Worm (Caenorhabditis elegans) whole organism, mixed stage, embryonic: ENCODE results near the gene C16C10.13.

Experiments
- ces-1 ChIP-seq: fragments of 150-350 bp; optimal IDR thresholded peaks from 2 replicates; lab custom pipeline; 2014; ENCODE audit warnings: missing biosample characterization, missing genetic modification reagents, missing genetic modification characterization
- elt-1 ChIP-seq: sonication (generic microtip); optimal IDR thresholded peaks from 2 replicates; lab custom pipeline; 2017; ENCODE audit warnings: missing genetic modification characterization, mild to moderate bottlenecking, missing compliant biosample characterization, antibody characterized with exemption, moderate library complexity, borderline replicate concordance; ENCODE audit not compliant: insufficient read depth
- lin-13 ChIP-seq: fragments of 150-350 bp; optimal IDR thresholded peaks from 2 replicates; lab custom pipeline; 2014; ENCODE audit warnings: missing biosample characterization, missing genetic modification characterization
- mab-5 ChIP-seq: fragments of 150-350 bp; optimal IDR thresholded peaks from 2 replicates; lab custom pipeline; 2014; ENCODE audit warnings: missing biosample characterization, missing genetic modification characterization
- nhr-12 ChIP-seq: fragments of 150-350 bp; optimal IDR thresholded peaks from 2 replicates; lab custom pipeline; 2014; ENCODE audit warnings: missing biosample characterization, missing genetic modification characterization
- nhr-237 ChIP-seq: fragments of 150-350 bp; optimal IDR thresholded peaks from 2 replicates; lab custom pipeline; 2014; ENCODE audit warnings: missing biosample characterization, missing genetic modification characterization
- sptf-1 ChIP-seq: sonication (generic microtip); optimal IDR thresholded peaks from 2 replicates; lab custom pipeline; 2017; ENCODE audit warnings: mild to moderate bottlenecking, missing genetic modification characterization, moderate library complexity, missing compliant biosample characterization
- unc-39 ChIP-seq: fragments of 150-350 bp; optimal IDR thresholded peaks from 2 replicates; lab custom pipeline; 2014; ENCODE audit warnings: missing biosample characterization, missing genetic modification characterization

DNA sequence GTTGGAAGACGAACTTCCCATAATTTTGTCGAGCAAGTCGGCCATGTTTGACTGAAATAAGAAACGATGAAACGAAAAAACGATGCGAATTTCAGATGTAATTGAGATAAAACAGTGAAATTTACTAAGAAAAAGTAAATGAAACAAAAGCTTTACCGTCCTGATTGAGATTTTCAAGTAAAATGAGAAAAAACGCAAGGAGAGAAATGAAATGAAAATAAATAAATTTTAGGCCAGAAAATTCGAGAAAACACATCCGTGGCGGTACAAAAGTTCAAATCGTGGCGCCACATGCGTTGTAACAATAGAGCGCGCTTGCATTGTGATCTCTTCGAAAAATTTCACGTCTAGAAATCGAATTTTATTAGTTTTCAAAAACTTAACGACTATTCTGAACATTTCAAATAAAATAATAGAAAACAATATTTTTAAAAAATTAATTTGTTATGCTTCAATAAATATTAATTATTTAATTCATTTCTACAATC is at the start of gene C16C10.13, which contains the start of gene hrde-1:
- TF ChIP-seq mab-5 (no peak), nhr-237 (no peak), lin-13 (no peak), ces-1 (no peak), elt-1 (tag; lab: Kevin White, UChicago) (no peak), sptf-1 (tag; lab: Kevin White, UChicago) (no peak), nhr-12 (tag; lab: Kevin White, UChicago) (no peak), unc-39 (no peak)
